Fruit fly (Drosophila melanogaster) whole organism, embryonic: ENCODE data around the gene CG12321.
A peak's percentile ranks its signal among the peaks of the same experiment; 100 is the strongest.

Experiments used
- Abd-B ChIP-seq: fragments of 200-800 bp; sonication (Bioruptor generic); optimal IDR thresholded peaks from 2 replicates; lab custom pipeline; 2018; ENCODE audit warnings: missing biosample characterization, mild to moderate bottlenecking, missing genetic modification characterization, moderate library complexity
- Blimp-1 ChIP-seq: fragments of 200-800 bp; sonication (Bioruptor generic); optimal IDR thresholded peaks from 3 replicates; lab custom pipeline; 2018; ENCODE audit warnings: missing biosample characterization, missing genetic modification characterization, mild to moderate bottlenecking, moderate library complexity, missing genetic modification reagents
- BtbVII ChIP-seq: fragments of 200-800 bp; sonication (Bioruptor generic); optimal IDR thresholded peaks from 3 replicates; lab custom pipeline; 2017; ENCODE audit warnings: missing biosample characterization, mild to moderate bottlenecking, missing genetic modification characterization
- C15 ChIP-seq: fragments of 200-800 bp; sonication (Bioruptor generic); IDR thresholded peaks from 3 replicates; pipeline ENCODE4 v1.3.6; 2022; ENCODE audit warnings: missing biosample characterization, missing genetic modification characterization
- CG10565 ChIP-seq: fragments of 200-800 bp; sonication (Bioruptor generic); optimal IDR thresholded peaks from 3 replicates; lab custom pipeline; 2016; ENCODE audit warnings: missing biosample characterization, mild to moderate bottlenecking, missing genetic modification characterization
- CG10979 ChIP-seq: fragments of 200-800 bp; sonication (Bioruptor generic); optimal IDR thresholded peaks from 2 replicates; lab custom pipeline; 2018; ENCODE audit warnings: missing biosample characterization, mild to moderate bottlenecking, missing genetic modification characterization, moderate library complexity
- CG1233 ChIP-seq: fragments of 200-800 bp; sonication (Bioruptor generic); optimal IDR thresholded peaks from 4 replicates; lab custom pipeline; 2018; ENCODE audit warnings: missing biosample characterization, mild to moderate bottlenecking, missing genetic modification characterization
- CG14667 ChIP-seq: fragments of 200-800 bp; sonication (Bioruptor generic); IDR thresholded peaks from 2 replicates; pipeline ENCODE4 v1.3.6; 2022; ENCODE audit warnings: missing biosample characterization, missing genetic modification characterization
- CG17359 ChIP-seq: fragments of 200-800 bp; sonication (Bioruptor generic); optimal IDR thresholded peaks from 3 replicates; lab custom pipeline; 2018; ENCODE audit warnings: missing biosample characterization, mild to moderate bottlenecking, missing genetic modification characterization, moderate library complexity
- CG17612 ChIP-seq: fragments of 200-800 bp; sonication (Bioruptor generic); IDR thresholded peaks from 2 replicates; pipeline ENCODE4 v1.3.6; 2022; ENCODE audit warnings: missing biosample characterization, missing genetic modification characterization
- CG3163 ChIP-seq: fragments of 200-800 bp; sonication (Bioruptor generic); optimal IDR thresholded peaks from 3 replicates; lab custom pipeline; 2016; ENCODE audit warnings: missing biosample characterization, missing genetic modification characterization
- CG3281 ChIP-seq: fragments of 200-800 bp; sonication (Bioruptor generic); optimal IDR thresholded peaks from 3 replicates; lab custom pipeline; 2017; ENCODE audit warnings: missing biosample characterization, mild to moderate bottlenecking, missing genetic modification characterization
- CG4360 ChIP-seq: fragments of 200-800 bp; sonication (Bioruptor generic); IDR thresholded peaks from 2 replicates; pipeline ENCODE4 v1.3.6; 2022; ENCODE audit warnings: missing biosample characterization, missing genetic modification characterization
- CG6272 ChIP-seq: fragments of 200-800 bp; sonication (Bioruptor generic); IDR thresholded peaks from 2 replicates; pipeline ENCODE4 v1.3.6; 2022; ENCODE audit warnings: missing biosample characterization, missing genetic modification characterization
- CG8388 ChIP-seq: fragments of 200-800 bp; sonication (Bioruptor generic); optimal IDR thresholded peaks from 2 replicates; lab custom pipeline; 2019; ENCODE audit warnings: missing biosample characterization, mild to moderate bottlenecking, missing genetic modification characterization, moderate library complexity
- CG9609 ChIP-seq: fragments of 200-800 bp; sonication (Bioruptor generic); optimal IDR thresholded peaks from 3 replicates; lab custom pipeline; 2016; ENCODE audit warnings: missing biosample characterization, missing genetic modification characterization
- CHES-1-like ChIP-seq: fragments of 200-800 bp; sonication (Bioruptor generic); optimal IDR thresholded peaks from 2 replicates; lab custom pipeline; 2016; ENCODE audit warnings: missing biosample characterization, missing genetic modification characterization
- CTCF ChIP-seq: fragments of 200-800 bp; sonication (Bioruptor generic); optimal IDR thresholded peaks from 2 replicates; lab custom pipeline; 2017; ENCODE audit warnings: missing biosample characterization, mild to moderate bottlenecking, missing genetic modification characterization, moderate library complexity
- Elba2 ChIP-seq: fragments of 200-800 bp; sonication (Bioruptor generic); optimal IDR thresholded peaks from 3 replicates; lab custom pipeline; 2016; ENCODE audit warnings: missing biosample characterization, missing genetic modification characterization
- Fer1 ChIP-seq: fragments of 200-800 bp; sonication (Bioruptor generic); optimal IDR thresholded peaks from 2 replicates; lab custom pipeline; 2017; ENCODE audit warnings: missing biosample characterization, mild to moderate bottlenecking, missing genetic modification characterization
- Fer3 ChIP-seq: fragments of 200-800 bp; sonication (Bioruptor generic); optimal IDR thresholded peaks from 2 replicates; lab custom pipeline; 2018; ENCODE audit warnings: missing biosample characterization, mild to moderate bottlenecking, missing genetic modification characterization, moderate library complexity
- HLH4C ChIP-seq: fragments of 200-800 bp; sonication (Bioruptor generic); IDR thresholded peaks from 3 replicates; pipeline ENCODE4 v1.3.6; 2022; ENCODE audit warnings: missing biosample characterization, missing genetic modification characterization; ENCODE audit not compliant: partially characterized antibody
- HLHmδ ChIP-seq: fragments of 200-800 bp; sonication (Bioruptor generic); optimal IDR thresholded peaks from 2 replicates; lab custom pipeline; 2018; ENCODE audit warnings: missing biosample characterization, mild to moderate bottlenecking, missing genetic modification characterization, moderate library complexity
- Hmr ChIP-seq: fragments of 200-800 bp; sonication (Bioruptor generic); optimal IDR thresholded peaks from 3 replicates; lab custom pipeline; 2017; ENCODE audit warnings: mild to moderate bottlenecking, missing biosample characterization, missing genetic modification reagents, missing genetic modification characterization
- Hmx ChIP-seq: fragments of 200-800 bp; sonication (Bioruptor generic); optimal IDR thresholded peaks from 2 replicates; lab custom pipeline; 2016; ENCODE audit warnings: missing biosample characterization, missing genetic modification characterization
- Kr ChIP-seq: fragments of 200-800 bp; sonication (Bioruptor generic); optimal IDR thresholded peaks from 2 replicates; lab custom pipeline; 2017; ENCODE audit warnings: missing biosample characterization, mild to moderate bottlenecking, missing genetic modification characterization
- NK7.1 ChIP-seq: fragments of 200-800 bp; sonication (Bioruptor generic); optimal IDR thresholded peaks from 3 replicates; lab custom pipeline; 2016; ENCODE audit warnings: missing biosample characterization, missing genetic modification characterization
- Nf-YC ChIP-seq: fragments of 200-800 bp; optimal IDR thresholded peaks from 3 replicates; lab custom pipeline; 2019; ENCODE audit warnings: missing biosample characterization, mild to moderate bottlenecking, missing genetic modification characterization, moderate library complexity
- YL-1 ChIP-seq: fragments of 200-800 bp; sonication (Bioruptor generic); optimal IDR thresholded peaks from 3 replicates; lab custom pipeline; 2017; ENCODE audit warnings: missing biosample characterization, mild to moderate bottlenecking, missing genetic modification characterization
- bab2 ChIP-seq: fragments of 200-800 bp; sonication (Bioruptor generic); optimal IDR thresholded peaks from 2 replicates; lab custom pipeline; 2016; ENCODE audit warnings: missing biosample characterization, missing genetic modification characterization
- bsh ChIP-seq, 2 experiments: fragments of 200-800 bp; sonication (Bioruptor generic); optimal IDR thresholded peaks; 2 replicates each; lab custom pipeline; 2017 to 2018; ENCODE audit warnings: mild to moderate bottlenecking in 2 of 2, missing biosample characterization in 2 of 2, missing genetic modification characterization in 2 of 2, moderate library complexity in 1 of 2
- caup ChIP-seq: fragments of 200-800 bp; sonication (Bioruptor generic); optimal IDR thresholded peaks from 3 replicates; lab custom pipeline; 2017; ENCODE audit warnings: missing biosample characterization, mild to moderate bottlenecking, missing genetic modification characterization, moderate library complexity; ENCODE audit not compliant: severe bottlenecking
- crc ChIP-seq: fragments of 200-800 bp; sonication (Bioruptor generic); optimal IDR thresholded peaks from 2 replicates; lab custom pipeline; 2016; ENCODE audit warnings: missing biosample characterization, missing genetic modification characterization
- da ChIP-seq: fragments of 200-800 bp; sonication (Bioruptor generic); optimal IDR thresholded peaks from 2 replicates; lab custom pipeline; 2016; ENCODE audit warnings: missing biosample characterization, missing genetic modification characterization
- dati ChIP-seq: fragments of 200-800 bp; sonication (Bioruptor generic); IDR thresholded peaks from 2 replicates; pipeline ENCODE4 v1.3.6; 2022; ENCODE audit warnings: missing biosample characterization, missing genetic modification characterization
- eyg ChIP-seq: fragments of 200-800 bp; sonication (Bioruptor generic); optimal IDR thresholded peaks from 3 replicates; lab custom pipeline; 2016; ENCODE audit warnings: missing biosample characterization, missing genetic modification characterization
- fd96Cb ChIP-seq: fragments of 200-800 bp; sonication (Bioruptor generic); optimal IDR thresholded peaks from 2 replicates; lab custom pipeline; 2018; ENCODE audit warnings: missing biosample characterization, mild to moderate bottlenecking, missing genetic modification characterization, moderate library complexity
- fru ChIP-seq: fragments of >200 bp; optimal IDR thresholded peaks from 2 replicates; lab custom pipeline; 2017
- gcm ChIP-seq: fragments of 200-800 bp; sonication (Bioruptor generic); optimal IDR thresholded peaks from 2 replicates; lab custom pipeline; 2019; ENCODE audit warnings: missing biosample characterization, mild to moderate bottlenecking, missing genetic modification characterization, moderate library complexity
- gsb-n ChIP-seq: fragments of 200-800 bp; sonication (Bioruptor generic); optimal IDR thresholded peaks from 3 replicates; lab custom pipeline; 2018; ENCODE audit warnings: missing biosample characterization, mild to moderate bottlenecking, missing genetic modification characterization
- hth ChIP-seq: fragments of >200 bp; optimal IDR thresholded peaks from 2 replicates; lab custom pipeline; 2017; ENCODE audit warnings: inconsistent platforms
- jumu ChIP-seq: fragments of 200-800 bp; sonication (Bioruptor generic); optimal IDR thresholded peaks from 3 replicates; lab custom pipeline; 2016; ENCODE audit warnings: missing biosample characterization, missing genetic modification characterization
- otp ChIP-seq: fragments of 200-800 bp; sonication (Bioruptor generic); IDR thresholded peaks from 3 replicates; pipeline ENCODE4, ENCODE4 v1.3.6; 2022; ENCODE audit warnings: missing biosample characterization, missing genetic modification characterization
- phol ChIP-seq: fragments of 200-800 bp; sonication (Bioruptor generic); optimal IDR thresholded peaks from 3 replicates; lab custom pipeline; 2018; ENCODE audit warnings: missing biosample characterization, mild to moderate bottlenecking, missing genetic modification characterization, moderate library complexity
- prd ChIP-seq, 3 experiments: fragments of >200 bp in 2 of 3; fragments of 200-800 bp in 1 of 3; sonication (Bioruptor generic) in 1 of 3; optimal IDR thresholded peaks in 2 of 3; IDR thresholded peaks in 1 of 3; 2 replicates in 2 of 3; 3 replicates in 1 of 3; pipeline versions ENCODE4 v1.3.6 to Lab custom; 2017 to 2022; ENCODE audit warnings: missing biosample characterization in 1 of 3, missing genetic modification characterization in 1 of 3
- psq ChIP-seq: fragments of 200-800 bp; sonication (Bioruptor generic); optimal IDR thresholded peaks from 2 replicates; lab custom pipeline; 2017; ENCODE audit warnings: missing biosample characterization, missing genetic modification characterization
- ro ChIP-seq: fragments of 200-800 bp; sonication (Bioruptor generic); IDR thresholded peaks from 2 replicates; pipeline ENCODE4 v1.3.6; 2022; ENCODE audit warnings: missing biosample characterization, missing genetic modification characterization
- sim ChIP-seq: fragments of 200-800 bp; sonication (Bioruptor generic); IDR thresholded peaks from 2 replicates; pipeline ENCODE4 v1.3.6; 2022; ENCODE audit warnings: missing biosample characterization, missing genetic modification characterization
- sisA ChIP-seq: fragments of 200-800 bp; sonication (Bioruptor generic); IDR thresholded peaks from 2 replicates; pipeline ENCODE4 v1.3.6; 2022; ENCODE audit warnings: missing biosample characterization, missing genetic modification characterization
- ssp ChIP-seq: fragments of 200-800 bp; sonication (Bioruptor generic); IDR thresholded peaks from 2 replicates; pipeline ENCODE4 v1.3.6; 2022; ENCODE audit warnings: missing biosample characterization, missing genetic modification characterization
- usp ChIP-seq: fragments of >200 bp; optimal IDR thresholded peaks from 2 replicates; lab custom pipeline; 2017; ENCODE audit warnings: missing biosample characterization, missing genetic modification characterization
- z ChIP-seq: fragments of 200-800 bp; sonication (Bioruptor generic); IDR thresholded peaks from 3 replicates; pipeline ENCODE4 v1.3.6; 2022; ENCODE audit warnings: missing biosample characterization, missing genetic modification characterization

Gene CG12321

dm6 chr3R:18185385-18185784 lies 3.1 kb downstream of the CG12321 start, which contains the start of the genes Arp5 and CG7208 (continued):
- TF ChIP-seq YL-1 (GFP tag; lab: Kevin White, UChicago) (peak; percentile 53), Abd-B (GFP tag; lab: Kevin White, UChicago) (peak; percentile 85), CG10979 (peak; percentile 53), sim (GFP tag; lab: Robert Waterston, UW) (no peak), CG10565 (GFP tag; lab: Kevin White, UChicago) (no peak), CG3281 (GFP tag; lab: Kevin White, UChicago) (peak; percentile 73), CG1233 (GFP tag; lab: Kevin White, UChicago) (peak; percentile 64), CG4360 (GFP tag; lab: Robert Waterston, UW) (no peak), HLHmδ (GFP tag; lab: Kevin White, UChicago) (no peak), C15 (GFP tag; lab: Robert Waterston, UW) (no peak), dati (no peak), Kr (GFP tag; lab: Kevin White, UChicago) (no peak), fd96Cb (tag; lab: Kevin White, UChicago) (peak; percentile 62), caup (GFP tag; lab: Kevin White, UChicago) (peak; percentile 64), CG3163 (peak; percentile 23), z (GFP tag; lab: Robert Waterston, UW) (no peak), CHES-1-like (GFP tag; lab: Kevin White, UChicago) (peak; percentile 66), Blimp-1 (GFP tag; lab: Kevin White, UChicago) (peak; percentile 77), NK7.1 (GFP tag; lab: Kevin White, UChicago) (no peak), CG17359 (tag; lab: Kevin White, UChicago) (peak; percentile 74), gcm (no peak), Elba2 (GFP tag; lab: Kevin White, UChicago) (peak; percentile 29), CTCF (GFP tag; lab: Kevin White, UChicago) (peak; percentile 6), gsb-n (tag; lab: Kevin White, UChicago) (peak; percentile 57), CG6272 (peak; percentile 62), Hmr (GFP tag; lab: Kevin White, UChicago) (peak; percentile 81), ro (peak; percentile 19; the same call in 1 of the 2 replicates), Fer1 (GFP tag; lab: Kevin White, UChicago) (peak; percentile 70), Fer3 (tag; lab: Kevin White, UChicago) (peak; percentile 77), bab2 (peak; percentile 59), hth (lab: Kevin White, UChicago) (no peak), sisA (peak; percentile 62), Hmx (GFP tag; lab: Kevin White, UChicago) (no peak), fru (no peak), prd (optimal IDR thresholded peaks at IDR 0.05; lab: Kevin White, UChicago) (no peak), prd (GFP tag; IDR thresholded peaks at IDR 0.05; lab: Robert Waterston, UW) (peak; percentile 66), jumu (GFP tag; lab: Kevin White, UChicago) (peak; percentile 49), ssp (GFP tag; lab: Robert Waterston, UW) (peak; percentile 41), da (GFP tag; lab: Kevin White, UChicago) (no peak), psq (GFP tag; lab: Kevin White, UChicago) (peak; percentile 91), CG17612 (GFP tag; lab: Robert Waterston, UW) (no peak), bsh (GFP tag; optimal IDR thresholded peaks at IDR 0.05; lab: Kevin White, UChicago) (peak in 1 of 2 experiments; percentile 70), CG9609 (GFP tag; lab: Kevin White, UChicago) (peak; percentile 31), crc (GFP tag; lab: Kevin White, UChicago) (peak; percentile 40), usp (GFP tag; lab: Kevin White, UChicago) (no peak), CG14667 (GFP tag; lab: Robert Waterston, UW) (no peak; the same call in 1 of the 2 replicates), HLH4C (GFP tag; lab: Robert Waterston, UW) (no peak), phol (tag; lab: Kevin White, UChicago) (peak; percentile 81), Nf-YC (tag; lab: Kevin White, UChicago) (peak; percentile 65), CG8388 (GFP tag; lab: Kevin White, UChicago) (peak; percentile 52), eyg (GFP tag; lab: Kevin White, UChicago) (no peak), BtbVII (no peak), otp (GFP tag; lab: Robert Waterston, UW) (no peak)
